Worm (Caenorhabditis elegans) whole organism, L3 larva: ENCODE results near the gene T05G5.4.

Experiments
- R02D3.7 ChIP-seq: fragments of 150-350 bp; optimal IDR thresholded peaks from 2 replicates; lab custom pipeline; 2014; ENCODE audit warnings: missing biosample characterization, missing genetic modification characterization
- ZK546.5 ChIP-seq: sonication (generic microtip); optimal IDR thresholded peaks from 2 replicates; lab custom pipeline; 2017; ENCODE audit warnings: missing biosample characterization, missing genetic modification characterization
- aly-2 ChIP-seq: fragments of 150-350 bp; optimal IDR thresholded peaks from 2 replicates; lab custom pipeline; 2014; ENCODE audit warnings: missing biosample characterization, missing genetic modification characterization
- ama-1 ChIP-seq: fragments of 150-350 bp; optimal IDR thresholded peaks from 2 replicates; lab custom pipeline; 2018
- ceh-16 ChIP-seq: sonication (generic microtip); optimal IDR thresholded peaks from 2 replicates; lab custom pipeline; 2017; ENCODE audit warnings: missing biosample characterization, missing genetic modification characterization
- ceh-28 ChIP-seq: fragments of 150-350 bp; optimal IDR thresholded peaks from 2 replicates; lab custom pipeline; 2014; ENCODE audit warnings: missing biosample characterization, missing genetic modification reagents, missing genetic modification characterization
- ceh-82 ChIP-seq: fragments of 150-350 bp; optimal IDR thresholded peaks from 2 replicates; lab custom pipeline; 2014; ENCODE audit warnings: missing biosample characterization, missing genetic modification characterization
- ceh-9 ChIP-seq: sonication (generic microtip); optimal IDR thresholded peaks from 2 replicates; lab custom pipeline; 2018; ENCODE audit warnings: missing biosample characterization, missing genetic modification characterization
- daf-12 ChIP-seq: fragments of 150-350 bp; optimal IDR thresholded peaks from 2 replicates; lab custom pipeline; 2014; ENCODE audit warnings: missing biosample characterization, missing genetic modification reagents, missing genetic modification characterization
- egl-27 ChIP-seq: sonication (generic microtip); optimal IDR thresholded peaks from 4 replicates; lab custom pipeline; 2017; ENCODE audit warnings: missing biosample characterization, missing genetic modification reagents, missing genetic modification characterization
- egl-5 ChIP-seq: fragments of 150-350 bp; optimal IDR thresholded peaks from 2 replicates; lab custom pipeline; 2017; ENCODE audit warnings: missing biosample characterization, missing genetic modification reagents, missing genetic modification characterization, inconsistent platforms
- elt-1 ChIP-seq: fragments of 150-350 bp; optimal IDR thresholded peaks from 2 replicates; lab custom pipeline; 2014; ENCODE audit warnings: missing biosample characterization, missing genetic modification characterization
- elt-2 ChIP-seq: sonication (generic microtip); optimal IDR thresholded peaks from 2 replicates; lab custom pipeline; 2016; ENCODE audit warnings: missing genetic modification reagents, mild to moderate bottlenecking, missing genetic modification characterization, missing compliant biosample characterization
- elt-3 ChIP-seq, 3 experiments: fragments of 150-350 bp in 1 of 3; sonication (generic microtip) in 2 of 3; optimal IDR thresholded peaks; 2 replicates in 2 of 3; 4 replicates in 1 of 3; lab custom pipeline; 2014 to 2017; ENCODE audit warnings: missing biosample characterization in 3 of 3, missing genetic modification characterization in 3 of 3
- eor-1 ChIP-seq, 2 experiments: fragments of 150-350 bp; optimal IDR thresholded peaks; 2 replicates each; lab custom pipeline; 2014 to 2018; ENCODE audit warnings: missing biosample characterization in 2 of 2, missing genetic modification characterization in 2 of 2
- fkh-10 ChIP-seq: sonication (generic microtip); optimal IDR thresholded peaks from 2 replicates; lab custom pipeline; 2017; ENCODE audit warnings: missing biosample characterization, missing genetic modification reagents, missing genetic modification characterization
- fkh-2 ChIP-seq: fragments of 150-350 bp; optimal IDR thresholded peaks from 2 replicates; lab custom pipeline; 2014; ENCODE audit warnings: missing biosample characterization, missing genetic modification reagents, missing genetic modification characterization
- fos-1 ChIP-seq: fragments of 150-350 bp; optimal IDR thresholded peaks from 2 replicates; lab custom pipeline; 2014; ENCODE audit warnings: missing biosample characterization, missing genetic modification characterization
- hmg-11 ChIP-seq: sonication (generic microtip); optimal IDR thresholded peaks from 2 replicates; lab custom pipeline; 2016; ENCODE audit warnings: missing genetic modification characterization, missing compliant biosample characterization
- jun-1 ChIP-seq: fragments of 150-350 bp; optimal IDR thresholded peaks from 2 replicates; lab custom pipeline; 2014; ENCODE audit warnings: missing biosample characterization, missing genetic modification reagents, missing genetic modification characterization
- lin-15B ChIP-seq: fragments of 150-350 bp; optimal IDR thresholded peaks from 2 replicates; lab custom pipeline; 2014; ENCODE audit warnings: missing biosample characterization, missing genetic modification characterization
- lin-39 ChIP-seq: fragments of 150-350 bp; optimal IDR thresholded peaks from 2 replicates; lab custom pipeline; 2018; ENCODE audit warnings: missing biosample characterization, missing genetic modification reagents, missing genetic modification characterization
- lsy-12 ChIP-seq: sonication (generic microtip); optimal IDR thresholded peaks from 2 replicates; lab custom pipeline; 2016; ENCODE audit warnings: mild to moderate bottlenecking, missing genetic modification characterization, missing compliant biosample characterization
- mdl-1 ChIP-seq: fragments of 150-350 bp; optimal IDR thresholded peaks from 2 replicates; lab custom pipeline; 2014; ENCODE audit warnings: missing biosample characterization, missing genetic modification characterization
- mml-1 ChIP-seq: fragments of 150-350 bp; sonication (generic microtip); optimal IDR thresholded peaks from 3 replicates; lab custom pipeline; 2014; ENCODE audit warnings: missing biosample characterization, missing genetic modification characterization
- nfya-1 ChIP-seq: sonication (generic microtip); optimal IDR thresholded peaks from 2 replicates; lab custom pipeline; 2017; ENCODE audit warnings: missing genetic modification characterization, mild to moderate bottlenecking, missing compliant biosample characterization, antibody characterized with exemption, moderate library complexity; ENCODE audit not compliant: insufficient read depth
- nhr-12 ChIP-seq: fragments of 150-350 bp; optimal IDR thresholded peaks from 2 replicates; lab custom pipeline; 2014; ENCODE audit warnings: missing biosample characterization, missing genetic modification characterization
- nhr-23 ChIP-seq: fragments of 150-350 bp; optimal IDR thresholded peaks from 2 replicates; lab custom pipeline; 2014; ENCODE audit warnings: missing biosample characterization, missing genetic modification reagents, missing genetic modification characterization
- nhr-237 ChIP-seq: fragments of 150-350 bp; optimal IDR thresholded peaks from 2 replicates; lab custom pipeline; 2014; ENCODE audit warnings: missing biosample characterization, missing genetic modification characterization
- nhr-25 ChIP-seq: sonication (generic microtip); optimal IDR thresholded peaks from 2 replicates; lab custom pipeline; 2017; ENCODE audit warnings: missing biosample characterization, missing genetic modification characterization
- nhr-28 ChIP-seq: fragments of 150-350 bp; optimal IDR thresholded peaks from 2 replicates; lab custom pipeline; 2014; ENCODE audit warnings: missing biosample characterization, missing genetic modification characterization
- nhr-67 ChIP-seq: fragments of 150-350 bp; optimal IDR thresholded peaks from 2 replicates; lab custom pipeline; 2014; ENCODE audit warnings: missing biosample characterization, missing genetic modification characterization
- nhr-76 ChIP-seq: fragments of 150-350 bp; sonication (generic microtip); optimal IDR thresholded peaks from 5 replicates; lab custom pipeline; 2014; ENCODE audit warnings: missing biosample characterization, missing genetic modification characterization
- nhr-77 ChIP-seq: fragments of 150-350 bp; optimal IDR thresholded peaks from 2 replicates; lab custom pipeline; 2014; ENCODE audit warnings: missing biosample characterization, missing genetic modification characterization
- pha-4 ChIP-seq: fragments of 150-350 bp; optimal IDR thresholded peaks from 2 replicates; lab custom pipeline; 2014; ENCODE audit warnings: missing biosample characterization, missing genetic modification reagents, missing genetic modification characterization
- pqm-1 ChIP-seq: fragments of 150-350 bp; optimal IDR thresholded peaks from 2 replicates; lab custom pipeline; 2017; ENCODE audit warnings: missing biosample characterization, missing genetic modification characterization, inconsistent platforms
- skn-1 ChIP-seq: fragments of 150-350 bp; optimal IDR thresholded peaks from 2 replicates; lab custom pipeline; 2014; ENCODE audit warnings: missing biosample characterization, missing genetic modification characterization
- snpc-4 ChIP-seq: fragments of 150-350 bp; optimal IDR thresholded peaks from 2 replicates; lab custom pipeline; 2014; ENCODE audit warnings: missing biosample characterization, missing genetic modification characterization
- tbx-2 ChIP-seq: sonication (generic microtip); optimal IDR thresholded peaks from 2 replicates; lab custom pipeline; 2016; ENCODE audit warnings: mild to moderate bottlenecking, missing genetic modification characterization, missing compliant biosample characterization
- unc-39 ChIP-seq: sonication (generic microtip); optimal IDR thresholded peaks from 4 replicates; lab custom pipeline; 2017; ENCODE audit warnings: missing biosample characterization, missing genetic modification characterization
- zag-1 ChIP-seq: fragments of 150-350 bp; optimal IDR thresholded peaks from 2 replicates; lab custom pipeline; 2014; ENCODE audit warnings: missing biosample characterization, missing genetic modification characterization
- ztf-11 ChIP-seq: fragments of 150-350 bp; optimal IDR thresholded peaks from 2 replicates; lab custom pipeline; 2014; ENCODE audit warnings: missing biosample characterization, missing genetic modification characterization
- ztf-4 ChIP-seq: fragments of 150-350 bp; optimal IDR thresholded peaks from 2 replicates; lab custom pipeline; 2014; ENCODE audit warnings: missing biosample characterization, missing genetic modification characterization

Gene T05G5.4

DNA sequence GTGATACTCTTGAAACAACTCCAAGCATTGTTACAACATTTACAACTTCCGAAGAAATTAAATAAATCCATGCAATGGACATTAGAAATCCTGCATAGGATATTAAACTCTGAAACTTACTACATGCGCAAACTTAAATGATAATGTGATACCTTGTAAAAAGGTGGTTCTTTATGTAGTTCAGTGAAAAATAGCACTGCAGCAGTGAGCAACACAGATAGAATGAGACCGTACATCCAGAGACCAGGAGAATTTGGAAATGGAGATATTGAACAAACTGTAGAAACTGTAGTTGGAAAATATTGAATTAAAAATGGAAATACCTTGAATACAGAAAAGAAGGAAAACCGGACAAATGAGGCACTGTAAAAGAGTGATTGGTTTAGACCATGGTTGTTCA, 37.6 kb upstream of the T05G5.4 start:
- TF ChIP-seq ama-1 (lab: Kevin White, UChicago) (no peak), ceh-28 (no peak), nhr-28 (tag; lab: Kevin White, UChicago) (no peak), ztf-4 (no peak), nhr-23 (tag; lab: Kevin White, UChicago) (no peak), elt-1 (no peak), elt-3 (tag; optimal IDR thresholded peaks at IDR 0.05; lab: Kevin White, UChicago) (no peak)

DNA sequence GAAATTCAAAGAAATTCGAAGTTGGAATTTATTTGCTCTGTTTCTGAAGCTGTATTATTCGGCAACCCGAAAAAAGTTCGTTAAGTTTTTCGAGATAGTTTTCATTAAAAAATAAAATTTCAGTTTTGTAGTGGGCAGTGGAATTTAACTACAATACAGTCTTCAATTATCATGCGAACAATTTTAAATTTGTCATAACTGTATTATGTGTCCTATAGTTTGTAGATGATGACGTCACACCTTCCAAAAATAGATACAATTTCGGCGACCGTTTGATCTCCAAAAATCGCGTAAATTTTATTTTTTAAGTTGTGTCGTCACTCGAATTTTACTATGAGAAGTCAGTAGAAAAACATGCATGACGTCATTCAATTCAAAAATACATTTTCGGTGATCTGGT, 35.6 kb upstream of the T05G5.4 start:
- no peak for TF ChIP-seq lin-39 (tag; lab: Kevin White, UChicago)
- no peak for TF ChIP-seq elt-1
- no peak for TF ChIP-seq lin-15B (tag; lab: Kevin White, UChicago)
- no peak for TF ChIP-seq ceh-9 (tag; lab: Kevin White, UChicago)
- no peak for TF ChIP-seq fkh-10 (GFP tag; lab: Kevin White, UChicago)
- TF ChIP-seq ceh-16 = no peak
- no peak for TF ChIP-seq ztf-11 (tag; lab: Kevin White, UChicago)
- no peak for TF ChIP-seq ztf-4
- no peak for TF ChIP-seq ceh-28
- no peak for TF ChIP-seq egl-27 (tag; lab: Kevin White, UChicago)

DNA sequence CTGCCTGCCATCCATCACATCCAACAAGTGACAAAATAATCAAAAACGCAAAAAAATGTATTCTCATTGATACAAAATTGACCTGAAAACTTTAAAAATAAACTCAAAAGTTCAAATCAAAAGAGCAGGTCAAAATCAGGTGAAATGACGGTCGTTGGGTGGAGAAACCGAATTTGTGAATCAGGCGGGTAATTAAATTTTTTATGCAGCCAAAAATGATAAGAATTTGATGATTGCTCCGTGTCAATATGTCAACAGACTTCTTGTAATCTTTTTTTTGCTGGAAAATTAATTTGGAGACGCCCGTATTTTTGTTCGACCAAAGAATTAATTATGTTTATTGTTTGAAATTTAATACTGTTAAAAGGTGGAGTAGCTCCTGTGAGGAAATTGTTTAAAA, 34.9 kb upstream of the T05G5.4 start, which contains the start of gene ncx-6:
Gene ncx-6, minus strand, starts transcription at position 88 of the 400 bp plus-strand sequence.
- peak; percentile 76 for TF ChIP-seq elt-2 (tag; lab: Kevin White, UChicago)
- no peak for TF ChIP-seq nhr-67
- no peak for TF ChIP-seq ama-1 (lab: Kevin White, UChicago)
- no peak for TF ChIP-seq aly-2 (tag; lab: Kevin White, UChicago)
- no peak for TF ChIP-seq ZK546.5 (tag; lab: Kevin White, UChicago)
- peak; percentile 0 for TF ChIP-seq pqm-1 (tag; lab: Kevin White, UChicago)

DNA sequence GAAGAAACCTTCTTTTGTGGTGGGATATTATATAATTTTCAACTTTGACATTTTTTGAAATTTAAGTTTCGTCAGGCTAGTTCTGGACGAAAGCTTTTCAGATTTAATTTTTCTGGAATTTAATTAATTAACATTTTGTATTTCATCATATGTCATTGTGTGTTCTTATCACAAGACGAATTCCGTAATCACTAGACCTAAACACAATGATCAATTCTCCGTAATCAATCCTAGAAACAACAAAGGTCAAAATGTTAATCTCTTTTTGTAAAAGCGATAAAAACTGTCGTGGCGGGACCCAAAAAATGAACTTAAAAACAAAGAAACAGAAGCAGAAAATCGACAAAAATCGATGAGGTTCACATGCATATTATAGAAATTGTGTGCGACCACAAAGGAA, 34.0 kb upstream of the T05G5.4 start:
- no peak for TF ChIP-seq nfya-1
- TF ChIP-seq elt-2 (tag; lab: Kevin White, UChicago) = peak; percentile 80
- peak; percentile 28 for TF ChIP-seq pqm-1 (tag; lab: Kevin White, UChicago)
- no peak for TF ChIP-seq tbx-2
- TF ChIP-seq daf-12 (tag; lab: Kevin White, UChicago) = no peak

DNA sequence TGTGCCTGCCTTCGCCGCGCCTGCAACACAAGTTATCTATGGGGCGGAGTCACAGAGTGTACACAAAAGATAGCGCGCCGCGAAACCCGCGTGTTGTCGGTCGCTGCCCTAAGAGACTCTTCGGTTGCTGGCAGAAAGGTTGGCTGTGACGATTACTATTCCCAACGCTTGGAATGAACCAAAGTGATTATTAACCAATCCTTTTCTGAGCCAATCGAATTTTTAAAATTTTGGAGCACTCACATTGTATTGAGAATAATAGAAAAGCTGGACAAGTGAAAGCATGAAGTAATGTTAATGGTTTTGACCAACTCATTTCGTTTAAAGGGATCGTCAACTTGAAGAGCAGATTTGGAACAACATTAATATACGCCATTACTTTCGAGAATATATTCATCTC, 31.5 kb upstream of the T05G5.4 start:
- no peak for TF ChIP-seq hmg-11 (tag; lab: Kevin White, UChicago)
- no peak for TF ChIP-seq jun-1
- TF ChIP-seq eor-1 (tag; optimal IDR thresholded peaks at IDR 0.05; lab: Kevin White, UChicago) = no peak
- TF ChIP-seq skn-1 (tag; lab: Kevin White, UChicago) = no peak
- no peak for TF ChIP-seq nhr-12
- peak; percentile 75 for TF ChIP-seq nfya-1
- no peak for TF ChIP-seq fkh-10 (GFP tag; lab: Kevin White, UChicago)
- no peak for TF ChIP-seq mml-1 (tag; lab: Kevin White, UChicago)
- TF ChIP-seq nhr-237 = no peak
- no peak for TF ChIP-seq elt-1
- no peak for TF ChIP-seq egl-27 (tag; lab: Kevin White, UChicago)
- peak; percentile 43 for TF ChIP-seq aly-2 (tag; lab: Kevin White, UChicago)
- no peak for TF ChIP-seq egl-5
- peak; percentile 75 for TF ChIP-seq elt-2 (tag; lab: Kevin White, UChicago)
- no peak for TF ChIP-seq fkh-2 (tag; lab: Kevin White, UChicago)
- TF ChIP-seq nhr-77 = peak; percentile 34
- TF ChIP-seq pqm-1 (tag; lab: Kevin White, UChicago) = peak; percentile 67
- peak; percentile 71 for TF ChIP-seq lsy-12
- TF ChIP-seq tbx-2 = peak; percentile 45
- TF ChIP-seq ceh-82 (tag; lab: Kevin White, UChicago) = peak; percentile 13
- TF ChIP-seq ztf-11 (tag; lab: Kevin White, UChicago) = no peak
- no peak for TF ChIP-seq elt-3 (tag; optimal IDR thresholded peaks at IDR 0.05; lab: Kevin White, UChicago)
- TF ChIP-seq nhr-23 (tag; lab: Kevin White, UChicago) = peak; percentile 80
- TF ChIP-seq ceh-28 = peak; percentile 59
- peak; percentile 61 for TF ChIP-seq lin-39 (tag; lab: Kevin White, UChicago)
- no peak for TF ChIP-seq nhr-28 (tag; lab: Kevin White, UChicago)
- TF ChIP-seq nhr-67 = no peak
- peak; percentile 96 for TF ChIP-seq ama-1 (lab: Kevin White, UChicago)
- TF ChIP-seq lin-15B (tag; lab: Kevin White, UChicago) = peak; percentile 31
- no peak for TF ChIP-seq zag-1
- no peak for TF ChIP-seq nhr-76
- TF ChIP-seq unc-39 (tag; lab: Kevin White, UChicago) = no peak
- peak; percentile 99 for TF ChIP-seq snpc-4 (tag; lab: Kevin White, UChicago)
- TF ChIP-seq ztf-4 = no peak
- TF ChIP-seq mdl-1 (tag; lab: Kevin White, UChicago) = no peak
- no peak for TF ChIP-seq fos-1 (tag; lab: Kevin White, UChicago)
- TF ChIP-seq nhr-25 (tag; lab: Kevin White, UChicago) = peak; percentile 18
- TF ChIP-seq pha-4 (tag; lab: Kevin White, UChicago) = peak; percentile 44
- TF ChIP-seq ceh-16 = no peak
- peak; percentile 20 for TF ChIP-seq R02D3.7 (tag; lab: Kevin White, UChicago)
